Worm (Caenorhabditis elegans) whole organism, midembryonic: ENCODE measurements around the gene srsx-1.

Source experiments
- cog-1 ChIP-seq: sonication (generic microtip); optimal IDR thresholded peaks from 2 replicates; lab custom pipeline; 2016; ENCODE audit warnings: missing genetic modification characterization, missing compliant biosample characterization
- flt-1 ChIP-seq: fragments of 200-800 bp; sonication (Bioruptor generic); IDR thresholded peaks from 2 replicates; pipeline ENCODE4 v1.3.6; 2022; ENCODE audit warnings: missing genetic modification characterization, missing compliant biosample characterization
- klf-2 ChIP-seq: fragments of 200-800 bp; sonication (Bioruptor generic); conservative IDR thresholded peaks from 2 replicates; pipeline ENCODE4 v1.3.6; 2022; ENCODE audit warnings: missing genetic modification reagents, missing genetic modification characterization, missing compliant biosample characterization
- med-1 ChIP-seq: sonication (generic microtip); optimal IDR thresholded peaks from 2 replicates; lab custom pipeline; 2017; ENCODE audit warnings: missing genetic modification characterization, mild to moderate bottlenecking, missing compliant biosample characterization, antibody characterized with exemption, missing genetic modification reagents; ENCODE audit not compliant: insufficient read depth
- ref-1 ChIP-seq: fragments of 200-800 bp; sonication (Bioruptor generic); conservative IDR thresholded peaks from 2 replicates; pipeline ENCODE4 v1.3.6; 2022; ENCODE audit warnings: missing genetic modification reagents, missing genetic modification characterization, missing compliant biosample characterization
- tab-1 ChIP-seq: fragments of 200-800 bp; sonication (Bioruptor generic); IDR thresholded peaks from 2 replicates; pipeline ENCODE4 v1.3.6; 2022; ENCODE audit warnings: missing genetic modification characterization, missing compliant biosample characterization
- ztf-23 ChIP-seq: fragments of 200-800 bp; sonication (Bioruptor generic); IDR thresholded peaks from 2 replicates; pipeline ENCODE4 v1.3.6; 2022; ENCODE audit warnings: missing genetic modification reagents, missing genetic modification characterization, missing compliant biosample characterization
- ztf-29 ChIP-seq: fragments of 200-800 bp; sonication (Bioruptor generic); IDR thresholded peaks from 2 replicates; pipeline ENCODE4 v1.3.6; 2022; ENCODE audit warnings: missing genetic modification reagents, missing genetic modification characterization, missing compliant biosample characterization

DNA sequence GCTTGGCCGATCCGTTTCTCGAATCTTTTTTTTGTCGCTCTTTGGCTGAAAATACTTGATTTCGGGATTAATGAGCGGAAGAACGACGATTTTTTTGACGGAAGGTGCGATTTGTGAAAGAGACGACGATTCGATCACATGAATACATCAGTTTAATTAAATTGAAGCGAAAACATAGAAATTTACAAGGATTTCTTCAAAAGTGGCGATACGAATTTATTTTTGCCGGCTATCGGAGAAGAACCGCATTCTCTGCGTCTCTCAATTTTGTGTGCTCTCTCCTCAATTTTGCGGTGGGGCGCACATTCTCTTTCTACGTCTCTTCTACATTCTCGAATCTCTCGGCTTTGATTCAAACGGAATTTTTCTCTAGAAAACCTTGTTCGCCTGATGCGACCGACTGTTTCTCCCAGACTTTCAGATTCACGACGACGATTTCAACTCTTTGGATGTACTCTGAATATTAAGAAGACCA, 22.4 kb downstream of the srsx-1 start, which contains the start of gene F40D4.17:
- no peak for TF ChIP-seq tab-1 (GFP tag; lab: Robert Waterston, UW)
- TF ChIP-seq flt-1 = no peak
- TF ChIP-seq ztf-29 (GFP tag; lab: Robert Waterston, UW) = no peak
- no peak for TF ChIP-seq klf-2 (GFP tag; lab: Robert Waterston, UW)
- no peak for TF ChIP-seq med-1 (GFP tag; lab: Kevin White, UChicago)
- no peak for TF ChIP-seq ztf-23 (GFP tag; lab: Robert Waterston, UW)
- TF ChIP-seq ref-1 = no peak
- no peak for TF ChIP-seq cog-1 (tag; lab: Kevin White, UChicago)
